Worm (Caenorhabditis elegans) whole organism, L4/young adult: ENCODE measurements around the gene K02H11.4.

Source experiments
- dao-5 ChIP-seq: sonication (generic microtip); optimal IDR thresholded peaks from 2 replicates; lab custom pipeline; 2016; ENCODE audit warnings: missing genotype, missing genetic modification characterization, moderate library complexity, missing compliant biosample characterization
- him-1 ChIP-seq: sonication (generic microtip); optimal IDR thresholded peaks from 2 replicates; lab custom pipeline; 2016; ENCODE audit warnings: missing genotype, missing genetic modification reagents, missing genetic modification characterization, missing compliant biosample characterization

DNA sequence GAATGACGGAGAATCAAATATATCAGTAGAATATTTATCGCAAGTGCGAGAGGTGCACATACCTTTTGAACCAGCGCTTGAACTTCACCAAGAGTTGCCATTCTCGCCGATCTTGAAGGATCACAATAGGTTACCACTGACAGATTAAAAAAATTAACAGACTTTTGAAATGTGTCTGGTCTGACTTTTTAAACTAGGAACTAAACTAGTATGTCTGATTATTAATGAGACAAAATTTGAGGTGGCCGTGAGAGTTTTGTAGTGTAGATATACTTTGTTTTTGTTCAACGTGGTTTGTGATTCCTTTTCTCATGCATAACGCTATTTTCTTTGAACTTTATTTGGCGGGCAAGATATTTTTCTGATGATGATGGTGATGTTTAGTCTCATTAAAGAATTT, 9.2 kb downstream of the K02H11.4 start, which contains the start of gene str-240:
- no peak for TF ChIP-seq him-1 (tag; lab: Kevin White, UChicago)
- no peak for TF ChIP-seq dao-5 (tag; lab: Kevin White, UChicago)
